Fruit fly (Drosophila melanogaster) whole organism, wandering third instar larva: ENCODE measurements around the gene CG17237.

Source experiments
- Abd-B ChIP-seq: fragments of >200 bp; optimal IDR thresholded peaks from 2 replicates; lab custom pipeline; 2017; ENCODE audit warnings: missing biosample characterization, missing genetic modification characterization
- CG32264 ChIP-seq: fragments of 200-800 bp; sonication (Bioruptor generic); optimal IDR thresholded peaks from 2 replicates; lab custom pipeline; 2016; ENCODE audit warnings: missing biosample characterization, missing genetic modification characterization
- CG9705 ChIP-seq: fragments of 200-800 bp; sonication (Bioruptor generic); optimal IDR thresholded peaks from 2 replicates; lab custom pipeline; 2018; ENCODE audit warnings: missing biosample characterization, mild to moderate bottlenecking, missing genetic modification characterization
- CrebA ChIP-seq: fragments of 200-800 bp; sonication (Bioruptor generic); optimal IDR thresholded peaks from 2 replicates; lab custom pipeline; 2016; ENCODE audit warnings: missing biosample characterization, mild to moderate bottlenecking, missing genetic modification characterization, borderline replicate concordance
- Dfd ChIP-seq: fragments of >200 bp; optimal IDR thresholded peaks from 2 replicates; lab custom pipeline; 2017; ENCODE audit warnings: missing biosample characterization, missing genetic modification characterization
- Dif ChIP-seq: fragments of 200-275, 200-300 bp; sonication (Bioruptor generic); optimal IDR thresholded peaks from 2 replicates; lab custom pipeline; 2018; ENCODE audit warnings: missing biosample characterization, missing genetic modification characterization; ENCODE audit not compliant: partially characterized antibody
- GATAd ChIP-seq: sonication (Bioruptor generic); optimal IDR thresholded peaks from 2 replicates; lab custom pipeline; 2016; ENCODE audit warnings: missing biosample characterization, missing genetic modification characterization
- HLH106 ChIP-seq: fragments of 200-800 bp; optimal IDR thresholded peaks from 3 replicates; lab custom pipeline; 2019; ENCODE audit warnings: missing biosample characterization, mild to moderate bottlenecking, missing genetic modification characterization, moderate library complexity
- Hnf4 ChIP-seq: fragments of 200-800 bp; sonication (Bioruptor generic); optimal IDR thresholded peaks from 2 replicates; lab custom pipeline; 2016; ENCODE audit warnings: missing biosample characterization, mild to moderate bottlenecking, missing genetic modification characterization
- Hr78 ChIP-seq: fragments of >200 bp; optimal IDR thresholded peaks from 2 replicates; lab custom pipeline; 2017; ENCODE audit warnings: missing biosample characterization, missing genetic modification characterization
- Hr83 ChIP-seq: fragments of 200-300 bp; sonication (Bioruptor generic); optimal IDR thresholded peaks from 2 replicates; lab custom pipeline; 2016; ENCODE audit warnings: missing biosample characterization, mild to moderate bottlenecking, missing genetic modification characterization, moderate library complexity; ENCODE audit not compliant: poor library complexity, severe bottlenecking
- Jra ChIP-seq: sonication (Bioruptor generic); optimal IDR thresholded peaks from 2 replicates; lab custom pipeline; 2016; ENCODE audit warnings: missing biosample characterization, missing genetic modification characterization
- Mio ChIP-seq: sonication (Bioruptor generic); optimal IDR thresholded peaks from 2 replicates; lab custom pipeline; 2016; ENCODE audit warnings: missing biosample characterization, missing genetic modification characterization
- Myc ChIP-seq: fragments of >200 bp; optimal IDR thresholded peaks from 2 replicates; lab custom pipeline; 2017
- N ChIP-seq: fragments of >200 bp; optimal IDR thresholded peaks from 2 replicates; lab custom pipeline; 2018; ENCODE audit warnings: missing biosample characterization, missing external identifiers, missing genetic modification characterization
- Sp1 ChIP-seq: fragments of 200-800 bp; sonication (Bioruptor generic); optimal IDR thresholded peaks from 3 replicates; lab custom pipeline; 2019; ENCODE audit warnings: missing biosample characterization, mild to moderate bottlenecking, missing genetic modification characterization, moderate library complexity
- Vsx2 ChIP-seq: fragments of 200-300, 225-300 bp; sonication (Bioruptor generic); optimal IDR thresholded peaks from 2 replicates; lab custom pipeline; 2018; ENCODE audit warnings: missing biosample characterization, missing genetic modification characterization; ENCODE audit not compliant: partially characterized antibody
- br ChIP-seq: fragments of 200-800 bp; sonication (Bioruptor generic); optimal IDR thresholded peaks from 2 replicates; lab custom pipeline; 2016; ENCODE audit warnings: missing biosample characterization, missing genetic modification characterization
- dl ChIP-seq, 2 experiments: fragments of 175-275, 200-275 bp in 1 of 2; fragments of 200-275 bp in 1 of 2; sonication (Bioruptor generic); optimal IDR thresholded peaks; lab custom pipeline; 2018; ENCODE audit warnings: mild to moderate bottlenecking in 2 of 2, missing biosample characterization in 2 of 2, missing genetic modification characterization in 2 of 2, moderate library complexity in 2 of 2; ENCODE audit not compliant: partially characterized antibody in 2 of 2, insufficient read depth in 1 of 2
- dmrt93B ChIP-seq: fragments of 200-800 bp; sonication (Bioruptor generic); optimal IDR thresholded peaks from 2 replicates; lab custom pipeline; 2018; ENCODE audit warnings: missing biosample characterization, mild to moderate bottlenecking, missing genetic modification characterization
- dsf ChIP-seq: sonication (Bioruptor generic); optimal IDR thresholded peaks from 2 replicates; lab custom pipeline; 2016; ENCODE audit warnings: missing biosample characterization, missing genetic modification characterization, borderline replicate concordance
- ey ChIP-seq: fragments of 200-800 bp; sonication (Bioruptor generic); optimal IDR thresholded peaks from 2 replicates; lab custom pipeline; 2016; ENCODE audit warnings: missing biosample characterization, missing genetic modification characterization
- foxo ChIP-seq, 2 experiments: fragments of 200-800 bp; sonication (Bioruptor generic); optimal IDR thresholded peaks; 2 replicates in 1 of 2; 3 replicates in 1 of 2; lab custom pipeline; 2016 to 2017; ENCODE audit warnings: missing biosample characterization in 2 of 2, missing genetic modification characterization in 2 of 2
- fru ChIP-seq: fragments of 200-800 bp; sonication (Bioruptor generic); optimal IDR thresholded peaks from 3 replicates; lab custom pipeline; 2016; ENCODE audit warnings: missing biosample characterization, mild to moderate bottlenecking, missing genetic modification characterization
- lola ChIP-seq: fragments of >200 bp; optimal IDR thresholded peaks from 2 replicates; lab custom pipeline; 2017; ENCODE audit warnings: missing biosample characterization, missing genetic modification characterization
- pan ChIP-seq: fragments of >200 bp; optimal IDR thresholded peaks from 2 replicates; lab custom pipeline; 2017
- psq ChIP-seq: fragments of 200-800 bp; sonication (Bioruptor generic); optimal IDR thresholded peaks from 3 replicates; lab custom pipeline; 2017; ENCODE audit warnings: missing biosample characterization, mild to moderate bottlenecking, missing genetic modification characterization, moderate library complexity
- rgr ChIP-seq: fragments of 200-800 bp; sonication (Bioruptor generic); optimal IDR thresholded peaks from 3 replicates; lab custom pipeline; 2016; ENCODE audit warnings: missing biosample characterization, mild to moderate bottlenecking, missing genetic modification characterization
- sage ChIP-seq: fragments of 200-800 bp; sonication (Bioruptor generic); optimal IDR thresholded peaks from 2 replicates; lab custom pipeline; 2016; ENCODE audit warnings: missing biosample characterization, mild to moderate bottlenecking, missing genetic modification characterization
- sv ChIP-seq: fragments of 200-800 bp; sonication (Bioruptor generic); optimal IDR thresholded peaks from 3 replicates; lab custom pipeline; 2016; ENCODE audit warnings: missing biosample characterization, missing genetic modification characterization
- tai ChIP-seq: sonication (Bioruptor generic); optimal IDR thresholded peaks from 2 replicates; lab custom pipeline; 2016; ENCODE audit warnings: missing biosample characterization, missing genetic modification characterization
- usp ChIP-seq: fragments of >200 bp; optimal IDR thresholded peaks from 2 replicates; lab custom pipeline; 2017; ENCODE audit warnings: missing biosample characterization, missing genetic modification characterization
- woc ChIP-seq: sonication (Bioruptor generic); optimal IDR thresholded peaks from 2 replicates; lab custom pipeline; 2016; ENCODE audit warnings: missing biosample characterization, mild to moderate bottlenecking, missing genetic modification characterization

CG17237 gene

DNA sequence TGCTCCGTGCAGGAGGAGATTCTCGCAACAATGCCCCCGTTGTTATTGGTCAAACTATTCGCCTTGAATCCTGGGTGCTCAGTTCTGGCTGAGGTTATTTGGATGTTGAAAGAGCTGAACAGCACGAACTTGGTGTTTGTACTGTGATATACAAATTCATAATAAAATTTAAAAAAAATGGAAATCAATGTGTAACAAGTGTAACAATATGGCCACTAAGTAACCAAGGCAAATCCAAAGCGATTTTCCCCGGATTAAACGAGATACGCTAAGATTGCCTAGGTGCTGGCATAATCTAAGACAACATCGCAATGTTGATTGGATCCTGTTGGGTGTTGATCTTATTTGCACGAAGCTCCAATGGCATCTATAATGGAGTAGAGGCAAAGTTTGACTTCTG lies 4.4 kb downstream of the CG17237 start, which contains the start of gene CG4271:
Gene CG4271 (plus strand): TSS at position 301 of the 400 bp plus-strand sequence.
- TF ChIP-seq pan (lab: Kevin White, UChicago) (no peak), Dfd (GFP tag; lab: Kevin White, UChicago) (no peak), HLH106 (tag; lab: Kevin White, UChicago) (no peak), woc (GFP tag; lab: Kevin White, UChicago) (no peak), Dif (no peak), Sp1 (no peak), CG9705 (GFP tag; lab: Kevin White, UChicago) (no peak), psq (GFP tag; lab: Kevin White, UChicago) (no peak), lola (GFP tag; lab: Kevin White, UChicago) (no peak), Hr78 (no peak), Hr83 (GFP tag; lab: Kevin White, UChicago) (no peak), Abd-B (GFP tag; lab: Kevin White, UChicago) (no peak)
- TF ChIP-seq, all 38 proteins: peak for 0

DNA sequence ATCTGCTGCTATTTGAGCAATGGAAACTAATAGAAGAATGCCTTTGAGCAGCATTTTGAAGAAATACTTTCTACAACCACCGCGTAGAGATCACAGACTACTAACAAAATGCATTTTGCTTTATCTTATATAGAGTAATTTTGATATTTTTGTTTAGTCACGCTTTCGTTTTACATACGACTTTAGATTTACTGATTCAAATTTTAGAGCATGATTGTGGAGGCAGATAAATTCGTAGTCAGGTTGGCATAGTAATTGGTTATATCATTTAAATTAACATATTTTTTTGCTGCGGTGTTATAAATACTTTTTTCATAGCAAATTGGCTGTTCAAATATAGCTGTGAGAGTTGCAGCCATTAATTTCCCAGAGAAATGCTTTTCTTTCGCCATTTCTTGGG lies 20.2 kb downstream of the CG17237 start, which contains the start of gene CG17242:
Gene CG17242 (minus strand): TSS at position 101 of the 400 bp plus-strand sequence.
- no peak for TF ChIP-seq ey (GFP tag; lab: Kevin White, UChicago)
- no peak for TF ChIP-seq N (GFP tag; lab: Kevin White, UChicago)
- no peak for TF ChIP-seq sv (GFP tag; lab: Kevin White, UChicago)
- no peak for TF ChIP-seq Sp1
- TF ChIP-seq tai (GFP tag; lab: Kevin White, UChicago) = no peak
- TF ChIP-seq rgr (GFP tag; lab: Kevin White, UChicago) = no peak
- no peak for TF ChIP-seq psq (GFP tag; lab: Kevin White, UChicago)
- no peak for TF ChIP-seq br (GFP tag; lab: Kevin White, UChicago)
- TF ChIP-seq usp (GFP tag; lab: Kevin White, UChicago) = no peak
- TF ChIP-seq woc (GFP tag; lab: Kevin White, UChicago) = no peak
- TF ChIP-seq CG9705 (GFP tag; lab: Kevin White, UChicago) = no peak
- no peak for TF ChIP-seq Mio (GFP tag; lab: Kevin White, UChicago)
- no peak for TF ChIP-seq dsf (GFP tag; lab: Kevin White, UChicago)
- no peak for TF ChIP-seq Hr83 (GFP tag; lab: Kevin White, UChicago)
- no peak for TF ChIP-seq Vsx2
- no peak for TF ChIP-seq Jra (GFP tag; lab: Kevin White, UChicago)
- no peak for TF ChIP-seq foxo (GFP tag; optimal IDR thresholded peaks at IDR 0.05; lab: Kevin White, UChicago)
- no peak for TF ChIP-seq lola (GFP tag; lab: Kevin White, UChicago)
- TF ChIP-seq dmrt93B = no peak
- TF ChIP-seq sage (GFP tag; lab: Kevin White, UChicago) = no peak

DNA sequence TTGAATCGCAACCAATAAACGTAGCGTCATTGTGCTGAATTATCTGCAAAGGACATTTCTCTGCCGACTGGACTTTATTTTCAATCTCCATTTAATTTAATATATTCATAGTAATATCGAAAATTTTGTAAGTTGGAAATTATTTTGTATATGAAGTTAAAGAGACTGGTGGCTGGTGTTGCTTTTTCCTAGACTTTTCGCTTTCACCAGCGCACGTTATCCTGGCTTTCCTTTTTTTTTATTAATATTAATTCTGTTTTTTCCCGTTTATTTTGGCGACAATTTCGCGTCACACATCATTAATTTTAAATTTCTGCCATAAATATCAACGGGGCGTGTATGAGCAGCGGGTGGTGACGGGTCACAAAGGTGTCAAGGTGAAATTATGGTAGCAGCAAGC lies 24.0 kb downstream of the CG17237 start, which contains the start of gene CG34049:
Gene CG34049 (minus strand): TSS at position 101 of the 400 bp plus-strand sequence.
- TF ChIP-seq Hr83 (GFP tag; lab: Kevin White, UChicago) = no peak
- TF ChIP-seq tai (GFP tag; lab: Kevin White, UChicago) = no peak
- no peak for TF ChIP-seq HLH106 (tag; lab: Kevin White, UChicago)
- no peak for TF ChIP-seq dl (GFP tag; optimal IDR thresholded peaks at IDR 0.05; lab: Kevin White, UChicago; ENCODE audit: insufficient read depth in 1 of 2, partially characterized antibody in 2 of 2)
- no peak for TF ChIP-seq Mio (GFP tag; lab: Kevin White, UChicago)
- TF ChIP-seq Jra (GFP tag; lab: Kevin White, UChicago) = no peak
- TF ChIP-seq Vsx2 = no peak
- TF ChIP-seq lola (GFP tag; lab: Kevin White, UChicago) = no peak
- TF ChIP-seq GATAd (GFP tag; lab: Kevin White, UChicago) = no peak
- TF ChIP-seq Hr78 = no peak
- no peak for TF ChIP-seq dsf (GFP tag; lab: Kevin White, UChicago)
- TF ChIP-seq, all 38 proteins: peak for 0

DNA sequence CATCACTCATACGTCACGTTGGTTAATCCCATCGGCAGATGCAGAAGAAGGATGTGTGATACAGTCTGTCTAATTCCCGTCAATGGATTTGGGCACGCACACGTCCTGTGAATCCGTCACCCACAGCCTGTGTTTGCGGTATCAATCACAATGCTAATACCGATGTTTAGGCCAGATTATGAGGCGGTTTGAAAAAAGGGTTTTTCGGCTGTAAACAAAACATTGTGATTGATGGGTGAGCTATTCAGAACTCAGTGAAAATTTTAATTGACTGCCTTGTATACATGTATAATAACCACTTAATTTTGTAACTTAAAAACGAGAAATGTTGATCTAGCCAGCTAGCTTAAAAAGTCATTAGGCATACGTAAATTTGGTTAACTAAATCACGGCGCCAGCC lies 26.1 kb downstream of the CG17237 start, which contains the start of gene CG4270:
Gene CG4270 (plus strand): TSS at position 301 of the 400 bp plus-strand sequence.
- no peak for TF ChIP-seq psq (GFP tag; lab: Kevin White, UChicago)
- TF ChIP-seq sage (GFP tag; lab: Kevin White, UChicago) = no peak
- TF ChIP-seq pan (lab: Kevin White, UChicago) = no peak

DNA sequence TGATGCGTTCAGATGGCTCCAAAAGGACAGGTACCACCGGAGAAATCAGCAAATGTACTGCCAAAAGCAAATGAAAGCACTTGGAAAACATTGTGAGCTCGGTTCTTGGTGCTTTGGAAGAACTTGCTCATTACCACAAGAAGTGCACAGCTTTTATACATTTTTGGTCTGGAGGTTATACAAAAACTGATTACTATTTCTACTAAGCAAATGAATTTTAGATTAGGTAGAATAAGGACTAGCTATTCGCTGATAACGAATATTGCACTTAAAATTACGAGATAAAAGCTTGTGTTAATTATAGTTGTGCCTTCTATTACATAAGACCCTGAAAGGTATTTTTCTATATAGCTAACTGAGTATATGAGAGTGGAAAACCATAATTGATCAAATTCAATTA lies 34.3 kb downstream of the CG17237 start, which contains the start of gene Send1:
Gene Send1 (minus strand): TSS at position 101 of the 400 bp plus-strand sequence.
- no peak for TF ChIP-seq fru (GFP tag; lab: Kevin White, UChicago)
- TF ChIP-seq Myc = no peak
- no peak for TF ChIP-seq Vsx2
- no peak for TF ChIP-seq Hr83 (GFP tag; lab: Kevin White, UChicago)
- TF ChIP-seq CrebA = no peak
- TF ChIP-seq Sp1 = no peak
- no peak for TF ChIP-seq Hr78
- TF ChIP-seq sv (GFP tag; lab: Kevin White, UChicago) = no peak
- TF ChIP-seq dl (GFP tag; optimal IDR thresholded peaks at IDR 0.05; lab: Kevin White, UChicago; ENCODE audit: insufficient read depth in 1 of 2, partially characterized antibody in 2 of 2) = no peak
- no peak for TF ChIP-seq CG32264 (GFP tag; lab: Kevin White, UChicago)
- no peak for TF ChIP-seq CG9705 (GFP tag; lab: Kevin White, UChicago)
- no peak for TF ChIP-seq Hnf4 (GFP tag; lab: Kevin White, UChicago)
- TF ChIP-seq ey (GFP tag; lab: Kevin White, UChicago) = no peak
